Worm (Caenorhabditis elegans) whole organism, L1 larva: ENCODE data around the gene ZK354.3.
"Not testable (repeated sequence)": the region's sequence is repeated elsewhere in the genome, so short reads cannot be mapped to it uniquely, and the experiment has no call there.

Experiments used
- F16B12.6 ChIP-seq: fragments of 150-350 bp; optimal IDR thresholded peaks from 2 replicates; lab custom pipeline; 2014; ENCODE audit warnings: missing biosample characterization, missing genetic modification characterization
- aly-2 ChIP-seq: fragments of 150-350 bp; optimal IDR thresholded peaks from 2 replicates; lab custom pipeline; 2014; ENCODE audit warnings: missing biosample characterization, missing genetic modification characterization
- blmp-1 ChIP-seq: fragments of 150-350 bp; optimal IDR thresholded peaks from 2 replicates; lab custom pipeline; 2014; ENCODE audit warnings: missing biosample characterization, missing genetic modification characterization
- ceh-63 ChIP-seq: fragments of 200-800 bp; sonication (Bioruptor generic); optimal IDR thresholded peaks from 2 replicates; lab custom pipeline; 2018; ENCODE audit warnings: mild to moderate bottlenecking, missing genetic modification characterization, missing compliant biosample characterization
- ceh-8 ChIP-seq: fragments of 200-800 bp; sonication (Bioruptor generic); optimal IDR thresholded peaks from 2 replicates; lab custom pipeline; 2018; ENCODE audit warnings: mild to moderate bottlenecking, missing genetic modification characterization, moderate library complexity, missing compliant biosample characterization
- dsc-1 ChIP-seq: sonication (generic microtip); optimal IDR thresholded peaks from 2 replicates; lab custom pipeline; 2016; ENCODE audit warnings: mild to moderate bottlenecking, missing genetic modification characterization, missing compliant biosample characterization
- efl-3 ChIP-seq: fragments of 200-800 bp; sonication (Bioruptor generic); optimal IDR thresholded peaks from 2 replicates; lab custom pipeline; 2018; ENCODE audit warnings: mild to moderate bottlenecking, missing genetic modification characterization, missing compliant biosample characterization
- egl-27 ChIP-seq, 2 experiments: fragments of 150-350 bp in 1 of 2; sonication (generic microtip); optimal IDR thresholded peaks; 3 replicates each; lab custom pipeline; 2017 to 2018; ENCODE audit warnings: missing biosample characterization in 2 of 2, missing genetic modification characterization in 2 of 2, missing genetic modification reagents in 2 of 2
- elt-2 ChIP-seq: sonication (generic microtip); optimal IDR thresholded peaks from 2 replicates; lab custom pipeline; 2016; ENCODE audit warnings: missing genetic modification characterization, mild to moderate bottlenecking, inconsistent platforms, missing compliant biosample characterization, missing genetic modification reagents
- elt-3 ChIP-seq, 6 experiments: fragments of 150-350 bp in 1 of 6; sonication (generic microtip); optimal IDR thresholded peaks; 2 replicates each; lab custom pipeline; 2017 to 2018; ENCODE audit warnings: missing biosample characterization in 6 of 6, missing genetic modification characterization in 6 of 6, inconsistent platforms in 1 of 6
- fkh-8 ChIP-seq: sonication (generic microtip); optimal IDR thresholded peaks from 2 replicates; lab custom pipeline; 2016; ENCODE audit warnings: mild to moderate bottlenecking, missing genetic modification characterization, missing compliant biosample characterization
- grh-1 ChIP-seq: fragments of 200-800 bp; sonication (Bioruptor generic); IDR thresholded peaks from 2 replicates; pipeline ENCODE4 v1.3.6; 2022; ENCODE audit warnings: missing genetic modification reagents, missing genetic modification characterization, missing compliant biosample characterization
- hlh-4 ChIP-seq: sonication (generic microtip); optimal IDR thresholded peaks from 2 replicates; lab custom pipeline; 2016; ENCODE audit warnings: mild to moderate bottlenecking, missing genetic modification characterization, missing compliant biosample characterization
- hpl-2 ChIP-seq: fragments of 150-350 bp; optimal IDR thresholded peaks from 2 replicates; lab custom pipeline; 2014; ENCODE audit warnings: missing biosample characterization, missing genetic modification reagents, missing genetic modification characterization
- irx-1 ChIP-seq: sonication (generic microtip); optimal IDR thresholded peaks from 2 replicates; lab custom pipeline; 2016; ENCODE audit warnings: missing genetic modification characterization, missing compliant biosample characterization
- isw-1 ChIP-seq: fragments of 200-800 bp; sonication (Bioruptor generic); IDR thresholded peaks from 2 replicates; pipeline ENCODE4 v1.3.6; 2022; ENCODE audit warnings: missing genetic modification characterization, missing compliant biosample characterization
- lin-39 ChIP-seq: fragments of 150-350 bp; optimal IDR thresholded peaks from 2 replicates; lab custom pipeline; 2014; ENCODE audit warnings: missing biosample characterization, missing genetic modification reagents, missing genetic modification characterization
- lir-3 ChIP-seq: sonication (generic microtip); optimal IDR thresholded peaks from 2 replicates; lab custom pipeline; 2016; ENCODE audit warnings: mild to moderate bottlenecking, missing genetic modification characterization, moderate library complexity, missing compliant biosample characterization; ENCODE audit not compliant: poor library complexity
- lsy-2 ChIP-seq, 2 experiments: fragments of 150-350 bp; optimal IDR thresholded peaks; 2 replicates each; lab custom pipeline; 2014; ENCODE audit warnings: missing biosample characterization in 2 of 2, missing genetic modification characterization in 2 of 2
- mab-9 ChIP-seq: fragments of 200-800 bp; sonication (Bioruptor generic); IDR thresholded peaks from 2 replicates; pipeline ENCODE4 v1.3.6; 2022; ENCODE audit warnings: missing genetic modification reagents, missing genetic modification characterization, missing compliant biosample characterization
- mef-2 ChIP-seq: fragments of 150-350 bp; optimal IDR thresholded peaks from 2 replicates; lab custom pipeline; 2014; ENCODE audit warnings: missing biosample characterization, missing genetic modification characterization
- mep-1 ChIP-seq: fragments of 150-350 bp; optimal IDR thresholded peaks from 2 replicates; lab custom pipeline; 2014; ENCODE audit warnings: missing biosample characterization, missing genetic modification characterization
- nhr-11 ChIP-seq: fragments of 150-350 bp; optimal IDR thresholded peaks from 2 replicates; lab custom pipeline; 2014; ENCODE audit warnings: missing biosample characterization, missing genetic modification characterization
- nhr-19 ChIP-seq: fragments of 200-800 bp; sonication (Bioruptor generic); conservative IDR thresholded peaks from 2 replicates; pipeline ENCODE4 v1.3.6; 2022; ENCODE audit warnings: missing genetic modification characterization, missing compliant biosample characterization
- nhr-47 ChIP-seq: sonication (generic microtip); optimal IDR thresholded peaks from 2 replicates; lab custom pipeline; 2016; ENCODE audit warnings: mild to moderate bottlenecking, missing genetic modification characterization, moderate library complexity, missing compliant biosample characterization
- nhr-84 ChIP-seq: sonication (generic microtip); optimal IDR thresholded peaks from 2 replicates; lab custom pipeline; 2017; ENCODE audit warnings: missing biosample characterization, missing genetic modification characterization
- pag-3 ChIP-seq: sonication (generic microtip); optimal IDR thresholded peaks from 2 replicates; lab custom pipeline; 2017; ENCODE audit warnings: missing genetic modification characterization, mild to moderate bottlenecking, missing compliant biosample characterization, antibody characterized with exemption, borderline replicate concordance; ENCODE audit not compliant: insufficient read depth
- pax-3 ChIP-seq: fragments of 200-800 bp; sonication (Bioruptor generic); optimal IDR thresholded peaks from 2 replicates; lab custom pipeline; 2018; ENCODE audit warnings: mild to moderate bottlenecking, missing genetic modification characterization, moderate library complexity, missing compliant biosample characterization
- pqm-1 ChIP-seq: sonication (generic microtip); optimal IDR thresholded peaks from 3 replicates; lab custom pipeline; 2017; ENCODE audit warnings: missing biosample characterization, missing genetic modification characterization
- skn-1 ChIP-seq: fragments of 150-350 bp; optimal IDR thresholded peaks from 2 replicates; lab custom pipeline; 2014; ENCODE audit warnings: missing biosample characterization, missing genetic modification characterization
- snpc-4 ChIP-seq: fragments of 150-350 bp; optimal IDR thresholded peaks from 2 replicates; lab custom pipeline; 2014; ENCODE audit warnings: missing biosample characterization, missing genetic modification characterization
- sox-4 ChIP-seq: sonication (generic microtip); optimal IDR thresholded peaks from 2 replicates; lab custom pipeline; 2016; ENCODE audit warnings: missing genetic modification characterization, missing compliant biosample characterization
- sup-37 ChIP-seq: fragments of 200-800 bp; sonication (Bioruptor generic); optimal IDR thresholded peaks from 2 replicates; lab custom pipeline; 2018; ENCODE audit warnings: mild to moderate bottlenecking, missing genetic modification characterization, missing compliant biosample characterization
- unc-30 ChIP-seq: sonication (generic microtip); optimal IDR thresholded peaks from 2 replicates; lab custom pipeline; 2017; ENCODE audit warnings: missing biosample characterization, missing genetic modification characterization
- unc-62 ChIP-seq: fragments of 150-350 bp; optimal IDR thresholded peaks from 2 replicates; lab custom pipeline; 2014; ENCODE audit warnings: missing biosample characterization, missing genetic modification reagents, missing genetic modification characterization
- unc-86 ChIP-seq: sonication (generic microtip); optimal IDR thresholded peaks from 2 replicates; lab custom pipeline; 2016; ENCODE audit warnings: missing genetic modification characterization, missing compliant biosample characterization
- vab-15 ChIP-seq: sonication (generic microtip); optimal IDR thresholded peaks from 2 replicates; lab custom pipeline; 2017; ENCODE audit warnings: missing genotype, mild to moderate bottlenecking, missing genetic modification characterization, missing compliant biosample characterization
- zip-4 ChIP-seq: fragments of 200-800 bp; sonication (Bioruptor generic); optimal IDR thresholded peaks from 2 replicates; lab custom pipeline; 2018; ENCODE audit warnings: mild to moderate bottlenecking, missing genetic modification characterization, moderate library complexity, missing compliant biosample characterization
- ztf-4 ChIP-seq: fragments of 150-350 bp; optimal IDR thresholded peaks from 2 replicates; lab custom pipeline; 2014; ENCODE audit warnings: missing biosample characterization, missing genetic modification characterization

The ZK354.3 gene

DNA sequence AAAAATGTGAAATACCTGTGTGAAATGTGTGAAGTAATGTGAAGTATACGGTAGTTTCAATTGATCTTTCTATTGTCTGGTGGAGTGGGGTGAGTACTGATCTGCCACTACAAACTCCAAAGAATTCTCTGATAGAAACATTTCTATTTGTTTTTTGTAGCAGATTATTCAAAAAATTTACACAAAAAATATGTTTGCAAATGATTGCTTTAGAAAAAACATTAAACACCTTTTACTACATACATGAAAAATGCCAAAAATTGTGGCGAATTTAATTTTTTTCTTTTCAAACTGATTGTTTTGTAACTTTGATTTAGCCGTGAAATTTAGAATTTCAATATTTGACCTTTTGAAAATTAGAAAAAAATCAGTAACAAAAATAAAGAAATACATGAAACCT is at the start of gene ZK354.3:
ZK354.3 (plus strand) TSS at position 301 of the 400 bp plus-strand sequence.
- TF ChIP-seq egl-27 (tag; optimal IDR thresholded peaks at IDR 0.05; lab: Kevin White, UChicago) (no peak), lsy-2 (tag; optimal IDR thresholded peaks at IDR 0.05; lab: Kevin White, UChicago) (no peak), unc-30 (tag; lab: Kevin White, UChicago) (no peak), mep-1 (no peak), ztf-4 (tag; lab: Kevin White, UChicago) (no peak), lin-39 (tag; lab: Kevin White, UChicago) (no peak), skn-1 (tag; lab: Kevin White, UChicago) (no peak), nhr-84 (no peak), efl-3 (no peak), irx-1 (tag; lab: Kevin White, UChicago) (no peak), snpc-4 (tag; lab: Kevin White, UChicago) (no peak), unc-86 (tag; lab: Kevin White, UChicago) (no peak), hpl-2 (no peak), aly-2 (tag; lab: Kevin White, UChicago) (no peak), elt-2 (tag; lab: Kevin White, UChicago) (no peak), dsc-1 (no peak), pqm-1 (tag; lab: Kevin White, UChicago) (no peak), elt-3 (tag; optimal IDR thresholded peaks at IDR 0.05; lab: Kevin White, UChicago) (no peak), mef-2 (no peak)

DNA sequence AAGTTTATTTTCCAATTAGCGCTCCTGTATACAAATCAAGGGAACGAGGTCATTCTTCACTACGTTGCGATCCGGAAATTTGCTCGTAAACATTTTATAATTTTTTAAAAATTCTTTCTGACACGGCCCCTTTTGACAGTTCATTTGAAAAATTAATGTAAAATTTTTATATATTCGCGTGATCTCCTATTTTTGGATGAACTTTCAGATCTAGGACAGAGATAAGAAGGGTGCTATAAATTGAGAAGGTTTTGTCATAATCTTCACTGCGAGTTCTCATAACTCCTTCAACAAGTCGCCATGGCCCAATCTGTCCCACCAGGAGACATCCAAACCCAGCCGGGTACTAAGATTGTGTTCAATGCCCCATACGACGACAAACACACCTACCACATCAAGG is 49.6 kb upstream of the ZK354.3 start, which contains the start of gene msp-19:
msp-19 (plus strand) TSS at position 301 of the 400 bp plus-strand sequence.
- not testable (repeated sequence) for TF ChIP-seq zip-4; nhr-11 (tag; lab: Kevin White, UChicago); lir-3 (tag; lab: Kevin White, UChicago)

DNA sequence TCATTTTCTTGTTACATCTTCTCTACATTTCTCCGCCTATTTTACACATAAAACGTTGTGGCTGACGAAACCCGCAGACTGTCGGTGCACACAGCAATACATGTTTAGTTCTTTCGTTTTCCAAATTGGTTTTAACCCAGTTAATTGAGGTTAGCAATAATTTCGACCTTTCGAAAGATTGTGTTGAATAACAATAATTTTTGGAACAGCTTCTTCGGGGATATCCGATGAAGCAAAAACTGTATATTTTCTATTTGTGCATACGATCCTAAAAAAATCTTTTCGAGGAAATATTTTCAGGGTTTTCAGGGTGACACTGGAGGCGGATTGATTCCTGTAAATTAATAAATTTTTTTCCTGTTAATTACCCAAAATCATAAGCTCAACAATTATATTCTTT is 48.1 kb upstream of the ZK354.3 start:
- peak; percentile 52 for TF ChIP-seq nhr-19 (GFP tag; lab: Robert Waterston, UW)

DNA sequence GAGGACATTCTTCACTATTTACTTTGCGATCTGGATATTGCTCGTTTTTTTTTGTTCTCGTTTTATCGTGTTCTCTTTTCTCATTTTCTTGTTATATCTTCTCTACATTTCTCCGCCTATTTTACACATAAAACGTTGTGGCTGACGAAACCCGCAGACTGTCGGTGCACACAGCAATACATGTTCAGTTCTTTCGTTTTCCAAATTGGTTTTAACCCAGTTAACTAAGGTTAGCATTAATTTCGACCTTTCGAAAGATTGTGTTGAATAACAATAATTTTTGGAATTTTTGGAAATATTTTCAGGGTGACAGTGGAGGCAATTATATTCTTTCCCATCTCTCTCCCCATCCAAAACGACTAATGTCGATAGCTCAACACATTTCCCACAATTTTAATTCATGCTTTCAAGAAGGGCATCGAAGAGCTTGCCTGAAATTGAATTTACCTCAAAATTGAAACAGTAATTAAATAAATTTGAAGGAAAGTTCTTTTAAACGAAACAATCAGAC is 45.1 kb upstream of the ZK354.3 start:
- TF ChIP-seq snpc-4 (tag; lab: Kevin White, UChicago) (peak; percentile 85), elt-2 (tag; lab: Kevin White, UChicago) (peak; percentile 1), nhr-19 (GFP tag; lab: Robert Waterston, UW) (peak; percentile 70), nhr-47 (tag; lab: Kevin White, UChicago) (peak; percentile 25)

DNA sequence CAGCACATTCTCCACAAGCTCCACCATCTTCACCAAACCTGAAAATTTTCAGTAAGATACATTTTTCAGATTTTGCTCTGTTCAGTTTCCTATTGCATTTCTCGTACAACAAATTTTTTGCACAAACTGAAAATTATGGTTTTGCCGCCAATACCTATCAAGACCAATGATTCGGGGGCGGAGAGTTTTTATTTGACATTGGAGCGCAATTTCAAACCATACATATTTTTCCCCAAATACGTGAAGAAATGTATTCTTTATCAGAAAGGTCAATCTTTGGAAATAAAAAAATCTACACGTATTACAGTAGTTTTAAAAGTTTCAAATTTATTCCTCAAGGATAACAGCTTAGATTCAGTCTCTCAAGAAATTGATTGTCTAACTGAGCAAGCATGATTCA is 43.4 kb upstream of the ZK354.3 start, which contains the start of gene F36H12.5:
F36H12.5 (plus strand) TSS at position 301 of the 400 bp plus-strand sequence.
- TF ChIP-seq hlh-4 (tag; lab: Kevin White, UChicago) (no peak), pax-3 (no peak), sup-37 (GFP tag; lab: Kevin White, UChicago) (no peak), ceh-8 (GFP tag; lab: Kevin White, UChicago) (no peak), lir-3 (tag; lab: Kevin White, UChicago) (no peak), zip-4 (no peak), mab-9 (GFP tag; lab: Robert Waterston, UW) (no peak), nhr-84 (no peak), fkh-8 (tag; lab: Kevin White, UChicago) (no peak), ceh-63 (GFP tag; lab: Kevin White, UChicago) (no peak), isw-1 (GFP tag; lab: Robert Waterston, UW) (no peak), sox-4 (no peak), pqm-1 (tag; lab: Kevin White, UChicago) (no peak), pag-3 (tag; lab: Kevin White, UChicago) (no peak), blmp-1 (tag; lab: Kevin White, UChicago) (no peak), unc-62 (no peak), grh-1 (no peak), lsy-2 (tag; optimal IDR thresholded peaks at IDR 0.05; lab: Kevin White, UChicago) (no peak), vab-15 (tag; lab: Kevin White, UChicago) (no peak), F16B12.6 (tag; lab: Kevin White, UChicago) (no peak)
